Fruit fly (Drosophila melanogaster) whole organism, embryonic: Measurements from ENCODE around the gene rempA.

ENCODE experiments used
- Atf6 ChIP-seq: fragments of 200-800 bp; sonication (Bioruptor generic); IDR thresholded peaks from 2 replicates; pipeline ENCODE4 v1.3.6; 2022; ENCODE audit warnings: missing biosample characterization, missing genetic modification characterization
- Awh ChIP-seq: fragments of 200-800 bp; sonication (Bioruptor generic); IDR thresholded peaks from 2 replicates; pipeline ENCODE4, ENCODE4 v1.3.6; 2022; ENCODE audit warnings: missing biosample characterization, missing genetic modification characterization
- CG10959 ChIP-seq: fragments of 200-800 bp; sonication (Bioruptor generic); IDR thresholded peaks from 2 replicates; pipeline ENCODE4 v1.3.6; 2022; ENCODE audit warnings: missing biosample characterization, missing genetic modification characterization
- CG10979 ChIP-seq: fragments of 200-800 bp; sonication (Bioruptor generic); optimal IDR thresholded peaks from 2 replicates; lab custom pipeline; 2018; ENCODE audit warnings: missing biosample characterization, mild to moderate bottlenecking, missing genetic modification characterization, moderate library complexity
- CG12071 ChIP-seq: fragments of 200-800 bp; sonication (Bioruptor generic); optimal IDR thresholded peaks from 3 replicates; lab custom pipeline; 2018; ENCODE audit warnings: missing biosample characterization, mild to moderate bottlenecking, missing genetic modification characterization
- CG1647 ChIP-seq: fragments of 200-800 bp; sonication (Bioruptor generic); optimal IDR thresholded peaks from 3 replicates; lab custom pipeline; 2016; ENCODE audit warnings: missing biosample characterization, missing genetic modification characterization
- CG2120 ChIP-seq: fragments of 200-800 bp; sonication (Bioruptor generic); optimal IDR thresholded peaks from 3 replicates; lab custom pipeline; 2016; ENCODE audit warnings: missing biosample characterization, missing genetic modification characterization
- CG31365 ChIP-seq: fragments of 200-800 bp; sonication (Bioruptor generic); optimal IDR thresholded peaks from 2 replicates; lab custom pipeline; 2018; ENCODE audit warnings: missing biosample characterization, mild to moderate bottlenecking, missing genetic modification characterization
- CG32772 ChIP-seq: fragments of 200-800 bp; sonication (Bioruptor generic); IDR thresholded peaks from 2 replicates; pipeline ENCODE4 v1.3.6; 2022; ENCODE audit warnings: missing biosample characterization, missing genetic modification characterization
- CG5180 ChIP-seq: fragments of 200-800 bp; sonication (Bioruptor generic); optimal IDR thresholded peaks from 3 replicates; lab custom pipeline; 2017; ENCODE audit warnings: missing biosample characterization, missing genetic modification characterization, mild to moderate bottlenecking, moderate library complexity, missing genetic modification reagents
- CG7271 ChIP-seq: fragments of 200-800 bp; sonication (Bioruptor generic); optimal IDR thresholded peaks from 2 replicates; lab custom pipeline; 2018; ENCODE audit warnings: missing biosample characterization, mild to moderate bottlenecking, missing genetic modification characterization, moderate library complexity
- CG7786 ChIP-seq: fragments of 200-800 bp; sonication (Bioruptor generic); optimal IDR thresholded peaks from 2 replicates; lab custom pipeline; 2016; ENCODE audit warnings: missing biosample characterization, missing genetic modification characterization
- CG8388 ChIP-seq: fragments of 200-800 bp; sonication (Bioruptor generic); optimal IDR thresholded peaks from 2 replicates; lab custom pipeline; 2019; ENCODE audit warnings: missing biosample characterization, mild to moderate bottlenecking, missing genetic modification characterization, moderate library complexity
- Dfd ChIP-seq, 2 experiments: fragments of >200 bp; optimal IDR thresholded peaks; 2 replicates each; lab custom pipeline; 2017; ENCODE audit warnings: missing biosample characterization in 2 of 2, missing genetic modification characterization in 2 of 2
- Drgx ChIP-seq: fragments of 200-800 bp; sonication (Bioruptor generic); IDR thresholded peaks from 2 replicates; pipeline ENCODE4 v1.3.6; 2022; ENCODE audit warnings: missing biosample characterization, missing genetic modification characterization
- Lhr ChIP-seq: fragments of 200-800 bp; sonication (Bioruptor generic); optimal IDR thresholded peaks from 3 replicates; lab custom pipeline; 2017; ENCODE audit warnings: mild to moderate bottlenecking, missing biosample characterization, missing genetic modification reagents, missing genetic modification characterization
- Myb ChIP-seq: fragments of 200-800 bp; sonication (Bioruptor generic); optimal IDR thresholded peaks from 2 replicates; lab custom pipeline; 2016; ENCODE audit warnings: missing biosample characterization, missing genetic modification characterization
- Nf-YA ChIP-seq: fragments of 200-800 bp; sonication (Bioruptor generic); IDR thresholded peaks from 2 replicates; pipeline ENCODE4 v1.3.6; 2022; ENCODE audit warnings: missing biosample characterization, missing genetic modification characterization
- Poxn ChIP-seq: fragments of 200-800 bp; sonication (Bioruptor generic); IDR thresholded peaks from 2 replicates; pipeline ENCODE4 v1.3.6; 2022; ENCODE audit warnings: missing biosample characterization, missing genetic modification characterization
- Sox100B ChIP-seq: fragments of 200-800 bp; sonication (Bioruptor generic); optimal IDR thresholded peaks from 3 replicates; lab custom pipeline; 2018; ENCODE audit warnings: missing biosample characterization, mild to moderate bottlenecking, missing genetic modification characterization
- Xrp1 ChIP-seq: fragments of 200-800 bp; sonication (Bioruptor generic); IDR thresholded peaks from 2 replicates; pipeline ENCODE4 v1.3.6; 2022; ENCODE audit warnings: missing biosample characterization, missing genetic modification characterization
- bsh ChIP-seq, 2 experiments: fragments of 200-800 bp; sonication (Bioruptor generic); optimal IDR thresholded peaks; 2 replicates each; lab custom pipeline; 2017 to 2018; ENCODE audit warnings: mild to moderate bottlenecking in 2 of 2, missing biosample characterization in 2 of 2, missing genetic modification characterization in 2 of 2, moderate library complexity in 1 of 2
- btn ChIP-seq: fragments of 200-800 bp; sonication (Bioruptor generic); optimal IDR thresholded peaks from 2 replicates; lab custom pipeline; 2016; ENCODE audit warnings: missing biosample characterization, missing genetic modification characterization
- chn ChIP-seq: fragments of 200-800 bp; sonication (Bioruptor generic); optimal IDR thresholded peaks from 2 replicates; lab custom pipeline; 2016; ENCODE audit warnings: missing biosample characterization, missing genetic modification characterization
- croc ChIP-seq: fragments of 200-800 bp; sonication (Bioruptor generic); conservative IDR thresholded peaks from 3 replicates; pipeline ENCODE4 v1.3.6; 2022; ENCODE audit warnings: missing biosample characterization, missing genetic modification characterization
- dan ChIP-seq: fragments of 200-800 bp; sonication (Bioruptor generic); IDR thresholded peaks from 2 replicates; pipeline ENCODE4 v1.3.6; 2022; ENCODE audit warnings: missing biosample characterization, missing genetic modification characterization
- dm ChIP-seq: fragments of 200-800 bp; sonication (Bioruptor generic); optimal IDR thresholded peaks from 3 replicates; lab custom pipeline; 2016; ENCODE audit warnings: missing biosample characterization, missing genetic modification characterization
- dpn ChIP-seq, 2 experiments: fragments of 200-800 bp; sonication (Bioruptor generic); optimal IDR thresholded peaks; 3 replicates each; lab custom pipeline; 2016; ENCODE audit warnings: missing biosample characterization in 2 of 2, missing genetic modification characterization in 2 of 2
- eve ChIP-seq, 2 experiments: fragments of >200 bp; optimal IDR thresholded peaks; 2 replicates each; lab custom pipeline; 2017; ENCODE audit warnings: missing biosample characterization in 2 of 2, missing genetic modification characterization in 2 of 2
- eyg ChIP-seq: fragments of 200-800 bp; sonication (Bioruptor generic); optimal IDR thresholded peaks from 3 replicates; lab custom pipeline; 2016; ENCODE audit warnings: missing biosample characterization, missing genetic modification characterization
- fd3F ChIP-seq: fragments of 200-800 bp; sonication (Bioruptor generic); optimal IDR thresholded peaks from 2 replicates; lab custom pipeline; 2018; ENCODE audit warnings: missing biosample characterization, mild to moderate bottlenecking, missing genetic modification characterization, moderate library complexity
- fu2 ChIP-seq: fragments of 200-800 bp; sonication (Bioruptor generic); optimal IDR thresholded peaks from 2 replicates; lab custom pipeline; 2016; ENCODE audit warnings: missing biosample characterization, missing genetic modification characterization
- gcm2 ChIP-seq: fragments of 200-800 bp; sonication (Bioruptor generic); optimal IDR thresholded peaks from 2 replicates; lab custom pipeline; 2016; ENCODE audit warnings: missing biosample characterization, missing genetic modification characterization
- grau ChIP-seq: fragments of 200-800 bp; optimal IDR thresholded peaks from 3 replicates; lab custom pipeline; 2019; ENCODE audit warnings: missing biosample characterization, mild to moderate bottlenecking, missing genetic modification characterization, moderate library complexity
- hkb ChIP-seq, 2 experiments: fragments of 200-800 bp in 1 of 2; fragments of >200 bp in 1 of 2; sonication (Bioruptor generic) in 1 of 2; IDR thresholded peaks in 1 of 2; optimal IDR thresholded peaks in 1 of 2; 2 replicates each; pipeline versions ENCODE4 v1.3.6 to Lab custom; 2017 to 2022; ENCODE audit warnings: missing biosample characterization in 1 of 2, missing genetic modification characterization in 1 of 2
- inv ChIP-seq: fragments of 200-800 bp; sonication (Bioruptor generic); IDR thresholded peaks from 2 replicates; pipeline ENCODE4 v1.3.6; 2022; ENCODE audit warnings: missing biosample characterization, missing genetic modification characterization; ENCODE audit not compliant: partially characterized antibody
- jing ChIP-seq: fragments of 200-800 bp; sonication (Bioruptor generic); optimal IDR thresholded peaks from 2 replicates; lab custom pipeline; 2018; ENCODE audit warnings: missing biosample characterization, mild to moderate bottlenecking, missing genetic modification characterization
- kni ChIP-seq: fragments of 200-800 bp; sonication (Bioruptor generic); optimal IDR thresholded peaks from 3 replicates; lab custom pipeline; 2017; ENCODE audit warnings: mild to moderate bottlenecking, missing biosample characterization, missing genetic modification reagents, missing genetic modification characterization
- lilli ChIP-seq: fragments of 200-800 bp; sonication (Bioruptor generic); optimal IDR thresholded peaks from 3 replicates; lab custom pipeline; 2016; ENCODE audit warnings: missing biosample characterization, missing genetic modification characterization
- lov ChIP-seq, 2 experiments: fragments of 200-800 bp in 1 of 2; fragments of >200 bp in 1 of 2; sonication (Bioruptor generic) in 1 of 2; IDR thresholded peaks in 1 of 2; optimal IDR thresholded peaks in 1 of 2; 2 replicates in 1 of 2; 3 replicates in 1 of 2; pipeline versions ENCODE4 v1.3.6 to Lab custom; 2017 to 2022; ENCODE audit warnings: missing biosample characterization in 1 of 2, missing genetic modification characterization in 1 of 2
- mirr ChIP-seq: fragments of 200-800 bp; sonication (Bioruptor generic); optimal IDR thresholded peaks from 3 replicates; lab custom pipeline; 2018; ENCODE audit warnings: missing biosample characterization, mild to moderate bottlenecking, missing genetic modification characterization
- nerfin-2 ChIP-seq: fragments of 200-800 bp; sonication (Bioruptor generic); IDR thresholded peaks from 2 replicates; pipeline ENCODE4 v1.3.6; 2022; ENCODE audit warnings: missing biosample characterization, missing genetic modification characterization; ENCODE audit not compliant: partially characterized antibody
- org-1 ChIP-seq: fragments of 200-800 bp; sonication (Bioruptor generic); optimal IDR thresholded peaks from 2 replicates; lab custom pipeline; 2017; ENCODE audit warnings: missing biosample characterization, missing genetic modification characterization
- pb ChIP-seq: fragments of 200-800 bp; sonication (Bioruptor generic); optimal IDR thresholded peaks from 3 replicates; lab custom pipeline; 2016; ENCODE audit warnings: missing biosample characterization, missing genetic modification characterization
- prd ChIP-seq, 3 experiments: fragments of >200 bp in 2 of 3; fragments of 200-800 bp in 1 of 3; sonication (Bioruptor generic) in 1 of 3; optimal IDR thresholded peaks in 2 of 3; IDR thresholded peaks in 1 of 3; 2 replicates in 2 of 3; 3 replicates in 1 of 3; pipeline versions ENCODE4 v1.3.6 to Lab custom; 2017 to 2022; ENCODE audit warnings: missing biosample characterization in 1 of 3, missing genetic modification characterization in 1 of 3
- tap ChIP-seq: fragments of 200-800 bp; optimal IDR thresholded peaks from 3 replicates; lab custom pipeline; 2019; ENCODE audit warnings: missing biosample characterization, mild to moderate bottlenecking, missing genetic modification characterization, moderate library complexity
- tll ChIP-seq, 2 experiments: fragments of 200-800 bp in 1 of 2; fragments of >200 bp in 1 of 2; sonication (Bioruptor generic) in 1 of 2; optimal IDR thresholded peaks; 2 replicates each; lab custom pipeline; 2017 to 2019; ENCODE audit warnings: missing biosample characterization in 2 of 2, missing genetic modification characterization in 2 of 2, mild to moderate bottlenecking in 1 of 2, moderate library complexity in 1 of 2
- unpg ChIP-seq: fragments of 200-800 bp; sonication (Bioruptor generic); optimal IDR thresholded peaks from 3 replicates; lab custom pipeline; 2018; ENCODE audit warnings: missing biosample characterization, mild to moderate bottlenecking, missing genetic modification characterization, moderate library complexity
- zf30C ChIP-seq: fragments of 200-800 bp; sonication (Bioruptor generic); optimal IDR thresholded peaks from 3 replicates; lab custom pipeline; 2018; ENCODE audit warnings: missing biosample characterization, mild to moderate bottlenecking, missing genetic modification characterization

Gene rempA

dm6 chr2L:602439-602879 lies 42.3 kb upstream of the rempA start, which contains the start of gene CG13689 (continued):
- TF ChIP-seq croc (GFP tag; lab: Robert Waterston, UW) (no peak), bsh (GFP tag; optimal IDR thresholded peaks at IDR 0.05; lab: Kevin White, UChicago) (peak in 1 of 2 experiments; percentile 39), kni (no peak), CG12071 (no peak), prd (optimal IDR thresholded peaks at IDR 0.05; lab: Kevin White, UChicago) (no peak), prd (GFP tag; IDR thresholded peaks at IDR 0.05; lab: Robert Waterston, UW) (peak; percentile 61; the same call in 2 of the 3 replicates), Myb (GFP tag; lab: Kevin White, UChicago) (no peak), tap (tag; lab: Kevin White, UChicago) (peak; percentile 10), hkb (optimal IDR thresholded peaks at IDR 0.05; lab: Kevin White, UChicago) (no peak), hkb (GFP tag; IDR thresholded peaks at IDR 0.05; lab: Robert Waterston, UW) (peak; percentile 20; the same call in 1 of the 2 replicates), Nf-YA (GFP tag; lab: Robert Waterston, UW) (no peak), Drgx (no peak), Xrp1 (GFP tag; lab: Robert Waterston, UW) (peak; percentile 49), mirr (GFP tag; lab: Kevin White, UChicago) (no peak), grau (tag; lab: Kevin White, UChicago) (peak; percentile 52), chn (GFP tag; lab: Kevin White, UChicago) (peak; percentile 45), Poxn (GFP tag; lab: Robert Waterston, UW) (no peak), CG2120 (GFP tag; lab: Kevin White, UChicago) (peak; percentile 61), CG10959 (GFP tag; lab: Robert Waterston, UW) (no peak), lilli (GFP tag; lab: Kevin White, UChicago) (peak; percentile 69), Dfd (GFP tag; optimal IDR thresholded peaks at IDR 0.05; lab: Kevin White, UChicago) (no peak), CG1647 (peak; percentile 9), CG7271 (no peak), CG31365 (tag; lab: Kevin White, UChicago) (peak; percentile 56), CG8388 (GFP tag; lab: Kevin White, UChicago) (peak; percentile 16), zf30C (GFP tag; lab: Kevin White, UChicago) (no peak), fd3F (GFP tag; lab: Kevin White, UChicago) (no peak), Lhr (GFP tag; lab: Kevin White, UChicago) (peak; percentile 78), CG5180 (GFP tag; lab: Kevin White, UChicago) (no peak), Awh (GFP tag; lab: Robert Waterston, UW) (no peak), CG7786 (GFP tag; lab: Kevin White, UChicago) (no peak), nerfin-2 (GFP tag; lab: Robert Waterston, UW) (no peak), dm (no peak), Sox100B (GFP tag; lab: Kevin White, UChicago) (no peak), eyg (GFP tag; lab: Kevin White, UChicago) (no peak), CG32772 (GFP tag; lab: Robert Waterston, UW) (peak; percentile 51; the same call in 1 of the 2 replicates), lov (optimal IDR thresholded peaks at IDR 0.05; lab: Kevin White, UChicago) (no peak), lov (GFP tag; IDR thresholded peaks at IDR 0.05; lab: Robert Waterston, UW) (no peak), unpg (no peak), CG10979 (tag; lab: Kevin White, UChicago) (peak; percentile 96), btn (GFP tag; lab: Kevin White, UChicago) (no peak), gcm2 (no peak), inv (GFP tag; lab: Robert Waterston, UW) (no peak), fu2 (peak; percentile 13), tll (GFP tag; optimal IDR thresholded peaks at IDR 0.05; lab: Kevin White, UChicago) (no peak), org-1 (GFP tag; lab: Kevin White, UChicago) (no peak), jing (GFP tag; lab: Kevin White, UChicago) (no peak), Atf6 (GFP tag; lab: Robert Waterston, UW) (no peak), pb (GFP tag; lab: Kevin White, UChicago) (no peak), dpn (GFP tag; optimal IDR thresholded peaks at IDR 0.05; lab: Kevin White, UChicago) (peak; percentile 2 to 67), dan (no peak), eve (GFP tag; optimal IDR thresholded peaks at IDR 0.05; lab: Kevin White, UChicago) (peak in 1 of 2 experiments; percentile 74)
